Worm (Caenorhabditis elegans) whole organism, L4/young adult: ENCODE data around the gene B0507.1.

Source experiments
- W03F9.2 ChIP-seq: fragments of 150-350 bp; optimal IDR thresholded peaks from 2 replicates; lab custom pipeline; 2014; ENCODE audit warnings: missing biosample characterization, missing genetic modification characterization
- him-1 ChIP-seq: sonication (generic microtip); optimal IDR thresholded peaks from 2 replicates; lab custom pipeline; 2016; ENCODE audit warnings: missing genotype, missing genetic modification reagents, missing genetic modification characterization, missing compliant biosample characterization

- TF ChIP-seq him-1 (tag; lab: Kevin White, UChicago) = no peak
- no peak for TF ChIP-seq W03F9.2 (tag; lab: Kevin White, UChicago)
These were observed 23.0 kb upstream of the B0507.1 start, which contains the start of gene B0507.5 for ce11 chrV:8753395-8753794.
